Worm (Caenorhabditis elegans): ENCODE data around the gene pqn-89.

DNA sequence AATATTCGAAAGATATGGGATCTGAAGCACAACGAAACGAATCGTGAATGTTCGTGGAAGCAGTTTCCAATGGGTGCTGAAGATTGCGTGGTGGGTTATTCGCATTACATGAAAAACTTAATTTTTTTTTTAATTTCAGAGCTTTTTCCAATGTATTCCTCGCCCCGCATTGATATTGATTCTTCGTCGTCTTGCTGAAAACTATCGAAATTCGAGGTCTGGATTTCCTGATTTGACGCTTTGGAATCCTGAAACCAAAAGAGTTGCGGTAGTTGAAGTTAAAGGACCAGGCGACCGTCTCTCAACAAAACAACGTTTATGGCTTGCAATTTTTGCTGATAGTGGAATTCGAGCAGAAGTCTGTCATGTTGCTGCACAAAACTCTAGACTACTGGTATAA is 45.5 kb downstream of the pqn-89 start:
- TF ChIP-seq cey-2 (tag; optimal IDR thresholded peaks at IDR 0.05; ENCODE audit: borderline replicate concordance, insufficient read depth), result no peak
- TF ChIP-seq nhr-28 (tag; optimal IDR thresholded peaks at IDR 0.05), result no peak
- no peak for TF ChIP-seq pqm-1 (tag; optimal IDR thresholded peaks at IDR 0.05)
- no peak for TF ChIP-seq nhr-237 (tag; optimal IDR thresholded peaks at IDR 0.05)
- TF ChIP-seq sdz-12 (GFP tag; optimal IDR thresholded peaks at IDR 0.05), result no peak
- no peak for TF ChIP-seq dmd-9 (GFP tag; IDR thresholded peaks at IDR 0.05)
- no peak for TF ChIP-seq snpc-4 (tag; optimal IDR thresholded peaks at IDR 0.05)
- TF ChIP-seq lsy-2 (tag; optimal IDR thresholded peaks at IDR 0.05), result no peak
- no peak for TF ChIP-seq lin-39 (tag; optimal IDR thresholded peaks at IDR 0.05)
- no peak for TF ChIP-seq tra-1 (GFP tag; IDR thresholded peaks at IDR 0.05)
- no peak for TF ChIP-seq zfp-2 (tag; optimal IDR thresholded peaks at IDR 0.05)
- TF ChIP-seq spr-3 (GFP tag; optimal IDR thresholded peaks at IDR 0.05), result no peak
